Worm (Caenorhabditis elegans) whole organism, L3 larva: ENCODE results near the gene D2024.1.

ENCODE experiments used
- aly-2 ChIP-seq: fragments of 150-350 bp; optimal IDR thresholded peaks from 2 replicates; lab custom pipeline; 2014; ENCODE audit warnings: missing biosample characterization, missing genetic modification characterization
- ceh-82 ChIP-seq: fragments of 150-350 bp; optimal IDR thresholded peaks from 2 replicates; lab custom pipeline; 2014; ENCODE audit warnings: missing biosample characterization, missing genetic modification characterization
- elt-2 ChIP-seq: sonication (generic microtip); optimal IDR thresholded peaks from 2 replicates; lab custom pipeline; 2016; ENCODE audit warnings: missing genetic modification reagents, mild to moderate bottlenecking, missing genetic modification characterization, missing compliant biosample characterization
- eor-1 ChIP-seq, 2 experiments: fragments of 150-350 bp; optimal IDR thresholded peaks; 2 replicates each; lab custom pipeline; 2014 to 2018; ENCODE audit warnings: missing biosample characterization in 2 of 2, missing genetic modification characterization in 2 of 2
- lin-15B ChIP-seq: fragments of 150-350 bp; optimal IDR thresholded peaks from 2 replicates; lab custom pipeline; 2014; ENCODE audit warnings: missing biosample characterization, missing genetic modification characterization
- nhr-12 ChIP-seq: fragments of 150-350 bp; optimal IDR thresholded peaks from 2 replicates; lab custom pipeline; 2014; ENCODE audit warnings: missing biosample characterization, missing genetic modification characterization
- nhr-23 ChIP-seq: fragments of 150-350 bp; optimal IDR thresholded peaks from 2 replicates; lab custom pipeline; 2014; ENCODE audit warnings: missing biosample characterization, missing genetic modification reagents, missing genetic modification characterization
- nhr-77 ChIP-seq: fragments of 150-350 bp; optimal IDR thresholded peaks from 2 replicates; lab custom pipeline; 2014; ENCODE audit warnings: missing biosample characterization, missing genetic modification characterization
- unc-39 ChIP-seq: sonication (generic microtip); optimal IDR thresholded peaks from 4 replicates; lab custom pipeline; 2017; ENCODE audit warnings: missing biosample characterization, missing genetic modification characterization
- unc-62 ChIP-seq: fragments of 150-350 bp; sonication (generic microtip); optimal IDR thresholded peaks from 4 replicates; lab custom pipeline; 2014; ENCODE audit warnings: missing biosample characterization, missing genetic modification reagents, missing genetic modification characterization
- ztf-11 ChIP-seq: fragments of 150-350 bp; optimal IDR thresholded peaks from 2 replicates; lab custom pipeline; 2014; ENCODE audit warnings: missing biosample characterization, missing genetic modification characterization

D2024.1 gene

DNA sequence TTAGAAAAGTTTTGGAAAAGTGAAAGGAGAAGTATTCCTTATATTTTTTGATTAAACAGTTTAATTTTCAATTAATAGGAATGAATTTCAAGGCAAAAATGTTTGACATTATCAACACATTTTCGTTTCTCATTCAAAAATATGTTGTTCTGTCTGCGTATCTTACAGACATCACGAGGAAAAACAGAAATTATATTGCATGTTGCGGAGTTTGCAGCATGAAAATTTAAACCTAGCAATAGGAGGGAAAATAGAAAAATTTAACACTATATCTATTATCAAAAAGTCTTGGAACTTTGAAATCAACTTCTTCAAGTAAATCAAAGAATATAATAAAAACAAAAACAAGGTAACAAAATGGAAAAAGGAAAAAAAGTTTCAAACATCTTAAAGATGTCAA lies 43.7 kb downstream of the D2024.1 start:
- TF ChIP-seq unc-39 (tag; lab: Kevin White, UChicago) = no peak
- TF ChIP-seq elt-2 (tag; lab: Kevin White, UChicago) = peak; percentile 18
- no peak for TF ChIP-seq nhr-12 (tag; lab: Kevin White, UChicago)
- TF ChIP-seq ztf-11 (tag; lab: Kevin White, UChicago) = no peak
- TF ChIP-seq unc-62 (GFP tag; lab: Kevin White, UChicago) = no peak
- TF ChIP-seq, all 47 proteins: peak for 1

DNA sequence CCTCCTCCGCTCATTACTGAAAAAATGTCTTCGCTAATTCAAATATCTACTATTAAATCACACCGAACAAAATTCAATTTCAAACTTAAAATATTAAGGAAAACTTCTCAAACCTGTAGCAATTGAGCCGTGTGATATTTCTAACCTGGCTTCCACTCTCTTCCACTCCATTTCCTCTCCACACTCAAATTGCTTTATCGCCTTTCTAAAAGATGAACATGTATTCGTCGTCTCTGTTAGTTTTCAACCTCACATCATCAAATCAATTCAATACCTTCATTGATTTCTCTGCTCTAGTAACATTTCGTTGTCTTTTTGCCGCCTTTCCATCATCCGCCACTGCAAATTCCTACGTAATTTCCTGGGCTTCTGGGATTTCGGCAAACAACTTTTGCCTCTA lies 44.6 kb downstream of the D2024.1 start, which contains the start of gene F42C5.4:
F42C5.4 (minus strand) TSS at position 171 of the 400 bp plus-strand sequence.
- TF ChIP-seq ceh-82 (tag; lab: Kevin White, UChicago) (no peak), eor-1 (tag; optimal IDR thresholded peaks at IDR 0.05; lab: Kevin White, UChicago) (no peak), aly-2 (no peak)

DNA sequence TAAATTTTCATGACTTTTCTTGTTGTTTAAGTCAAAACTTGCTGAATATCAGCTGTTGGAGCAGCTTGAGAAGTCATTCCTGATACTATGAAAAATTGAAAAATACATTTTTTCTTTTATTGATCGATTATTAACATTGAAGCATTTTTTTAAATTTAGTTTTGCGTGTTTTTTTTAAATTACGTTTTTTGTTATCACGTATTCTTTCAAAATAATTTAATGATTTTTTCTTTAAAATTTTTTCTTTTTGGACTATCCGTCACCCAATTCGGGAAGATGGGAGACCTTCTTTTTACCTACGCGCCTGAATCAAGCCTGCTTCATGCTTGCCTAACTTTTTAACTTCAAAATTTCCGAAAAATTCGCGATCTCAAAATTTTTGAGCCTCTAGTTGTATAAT lies 46.8 kb downstream of the D2024.1 start, which contains the start of gene F42C5.5:
F42C5.5 (minus strand) TSS at position 101 of the 400 bp plus-strand sequence.
- TF ChIP-seq nhr-23 (tag; lab: Kevin White, UChicago) (no peak), nhr-77 (tag; lab: Kevin White, UChicago) (no peak), unc-62 (GFP tag; lab: Kevin White, UChicago) (no peak), lin-15B (tag; lab: Kevin White, UChicago) (no peak)
- TF ChIP-seq, all 47 proteins: peak for 0
